Worm (Caenorhabditis elegans) whole organism, L2 larva: ENCODE measurements around the gene F36D3.8.

Source experiments
- F13H6.1 ChIP-seq: sonication (generic microtip); optimal IDR thresholded peaks from 2 replicates; lab custom pipeline; 2016; ENCODE audit warnings: missing genetic modification characterization, missing compliant biosample characterization
- Y55F3AM.14 ChIP-seq: fragments of 200-800 bp; sonication (Bioruptor generic); optimal IDR thresholded peaks from 2 replicates; lab custom pipeline; 2018; ENCODE audit warnings: mild to moderate bottlenecking, missing genetic modification characterization, missing compliant biosample characterization
- ZK546.5 ChIP-seq: sonication (generic microtip); optimal IDR thresholded peaks from 2 replicates; lab custom pipeline; 2017; ENCODE audit warnings: missing biosample characterization, missing genetic modification characterization
- ama-1 ChIP-seq: fragments of 150-350 bp; optimal IDR thresholded peaks from 2 replicates; lab custom pipeline; 2018; ENCODE audit warnings: inconsistent platforms
- ceh-16 ChIP-seq: fragments of 150-350 bp; optimal IDR thresholded peaks from 2 replicates; lab custom pipeline; 2014; ENCODE audit warnings: missing biosample characterization, missing genetic modification characterization
- ceh-82 ChIP-seq: fragments of 150-350 bp; optimal IDR thresholded peaks from 2 replicates; lab custom pipeline; 2014; ENCODE audit warnings: missing biosample characterization, missing genetic modification characterization
- crh-2 ChIP-seq: sonication (generic microtip); optimal IDR thresholded peaks from 2 replicates; lab custom pipeline; 2017; ENCODE audit warnings: missing biosample characterization, missing genetic modification characterization
- elt-1 ChIP-seq: fragments of 150-350 bp; optimal IDR thresholded peaks from 2 replicates; lab custom pipeline; 2014; ENCODE audit warnings: missing biosample characterization, missing genetic modification characterization
- elt-3 ChIP-seq: sonication (generic microtip); optimal IDR thresholded peaks from 2 replicates; lab custom pipeline; 2017; ENCODE audit warnings: missing biosample characterization, missing genetic modification characterization
- fos-1 ChIP-seq: fragments of 150-350 bp; optimal IDR thresholded peaks from 2 replicates; lab custom pipeline; 2014; ENCODE audit warnings: missing biosample characterization, missing genetic modification characterization
- gmeb-1 ChIP-seq: fragments of 150-350 bp; optimal IDR thresholded peaks from 2 replicates; lab custom pipeline; 2014; ENCODE audit warnings: missing biosample characterization, missing genetic modification characterization
- lin-13 ChIP-seq: fragments of 150-350 bp; optimal IDR thresholded peaks from 2 replicates; lab custom pipeline; 2014; ENCODE audit warnings: missing biosample characterization, missing genetic modification reagents, missing genetic modification characterization
- lin-39 ChIP-seq: fragments of 150-350 bp; optimal IDR thresholded peaks from 2 replicates; lab custom pipeline; 2014; ENCODE audit warnings: missing biosample characterization, missing genetic modification reagents, missing genetic modification characterization
- mab-5 ChIP-seq: fragments of 150-350 bp; optimal IDR thresholded peaks from 2 replicates; lab custom pipeline; 2014; ENCODE audit warnings: missing biosample characterization, missing genetic modification characterization
- mbf-1 ChIP-seq: sonication (generic microtip); optimal IDR thresholded peaks from 2 replicates; lab custom pipeline; 2017; ENCODE audit warnings: missing biosample characterization, missing genetic modification characterization
- mdl-1 ChIP-seq, 2 experiments: fragments of 150-350 bp in 1 of 2; sonication (generic microtip) in 1 of 2; optimal IDR thresholded peaks; 2 replicates each; lab custom pipeline; 2017; ENCODE audit warnings: missing biosample characterization in 2 of 2, missing genetic modification characterization in 2 of 2
- nhr-10 ChIP-seq: sonication (generic microtip); optimal IDR thresholded peaks from 2 replicates; lab custom pipeline; 2017; ENCODE audit warnings: missing biosample characterization, missing genetic modification characterization
- nhr-11 ChIP-seq: fragments of 150-350 bp; optimal IDR thresholded peaks from 2 replicates; lab custom pipeline; 2014; ENCODE audit warnings: missing biosample characterization, missing genetic modification characterization
- nhr-12 ChIP-seq: fragments of 150-350 bp; optimal IDR thresholded peaks from 2 replicates; lab custom pipeline; 2014; ENCODE audit warnings: missing biosample characterization, missing genetic modification characterization
- nhr-21 ChIP-seq: fragments of 150-350 bp; optimal IDR thresholded peaks from 2 replicates; lab custom pipeline; 2014; ENCODE audit warnings: missing biosample characterization, missing genetic modification characterization
- nhr-237 ChIP-seq: fragments of 150-350 bp; optimal IDR thresholded peaks from 2 replicates; lab custom pipeline; 2014; ENCODE audit warnings: missing biosample characterization, missing genetic modification characterization
- nhr-25 ChIP-seq: fragments of 150-350 bp; sonication (generic microtip); optimal IDR thresholded peaks from 3 replicates; lab custom pipeline; 2014; ENCODE audit warnings: missing biosample characterization, missing genetic modification characterization
- nhr-6 ChIP-seq: fragments of 150-350 bp; optimal IDR thresholded peaks from 2 replicates; lab custom pipeline; 2014; ENCODE audit warnings: missing biosample characterization, missing genetic modification characterization
- nhr-77 ChIP-seq: fragments of 150-350 bp; optimal IDR thresholded peaks from 2 replicates; lab custom pipeline; 2014; ENCODE audit warnings: missing biosample characterization, missing genetic modification characterization
- peb-1 ChIP-seq: fragments of 150-350 bp; optimal IDR thresholded peaks from 2 replicates; lab custom pipeline; 2014; ENCODE audit warnings: missing biosample characterization, missing genetic modification characterization
- sem-4 ChIP-seq: fragments of 150-350 bp; optimal IDR thresholded peaks from 2 replicates; lab custom pipeline; 2014; ENCODE audit warnings: missing biosample characterization, missing genetic modification reagents, missing genetic modification characterization
- sma-3 ChIP-seq: sonication (generic microtip); optimal IDR thresholded peaks from 2 replicates; lab custom pipeline; 2016; ENCODE audit warnings: missing genetic modification reagents, missing genetic modification characterization, missing compliant biosample characterization
- sma-9 ChIP-seq, 2 experiments: fragments of 150-350 bp in 1 of 2; sonication (generic microtip) in 1 of 2; optimal IDR thresholded peaks; 2 replicates each; lab custom pipeline; 2014 to 2016; ENCODE audit warnings: missing genetic modification characterization in 2 of 2, mild to moderate bottlenecking in 1 of 2, missing biosample characterization in 1 of 2, missing compliant biosample characterization in 1 of 2, missing genetic modification reagents in 1 of 2, moderate library complexity in 1 of 2
- snpc-4 ChIP-seq: fragments of 150-350 bp; optimal IDR thresholded peaks from 2 replicates; lab custom pipeline; 2014; ENCODE audit warnings: missing biosample characterization, missing genetic modification characterization
- unc-39 ChIP-seq: fragments of 150-350 bp; optimal IDR thresholded peaks from 2 replicates; lab custom pipeline; 2014; ENCODE audit warnings: missing biosample characterization, missing genetic modification characterization
- unc-62 ChIP-seq: fragments of 150-350 bp; optimal IDR thresholded peaks from 2 replicates; lab custom pipeline; 2014; ENCODE audit warnings: missing biosample characterization, missing genetic modification reagents, missing genetic modification characterization
- zag-1 ChIP-seq: fragments of 150-350 bp; optimal IDR thresholded peaks from 2 replicates; lab custom pipeline; 2014; ENCODE audit warnings: missing biosample characterization, missing genetic modification characterization
- ztf-1 ChIP-seq: fragments of 200-800 bp; sonication (Bioruptor generic); conservative IDR thresholded peaks from 2 replicates; pipeline ENCODE4 v1.3.6; 2022; ENCODE audit warnings: missing genetic modification characterization, missing compliant biosample characterization
- ztf-11 ChIP-seq: sonication (generic microtip); optimal IDR thresholded peaks from 2 replicates; lab custom pipeline; 2017; ENCODE audit warnings: missing biosample characterization, missing genetic modification characterization
- ztf-4 ChIP-seq: fragments of 150-350 bp; optimal IDR thresholded peaks from 2 replicates; lab custom pipeline; 2014; ENCODE audit warnings: missing biosample characterization, missing genetic modification characterization

Gene F36D3.8

DNA sequence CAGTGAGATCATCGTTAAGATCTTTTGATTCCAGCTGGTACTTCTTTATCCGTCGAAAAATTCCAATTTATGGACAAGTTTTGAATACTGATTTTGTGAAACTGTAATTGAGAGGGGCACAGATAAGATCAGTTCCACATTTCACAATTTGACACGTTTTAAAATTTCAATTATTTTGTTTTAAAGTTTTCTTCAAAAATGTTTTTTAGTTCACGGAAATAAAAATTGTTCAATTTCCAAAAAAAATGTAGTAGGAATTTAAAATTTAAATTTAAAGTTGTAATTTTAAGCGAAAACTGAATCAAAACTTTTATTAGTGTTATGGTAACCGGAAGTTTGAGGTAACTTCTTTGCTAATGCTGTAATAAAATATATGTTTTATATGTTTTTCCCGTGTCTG lies 9.3 kb upstream of the F36D3.8 start, which contains the start of gene F36D3.4:
F36D3.4 (minus strand) TSS at position 101 of the 400 bp plus-strand sequence.
- TF ChIP-seq nhr-6 (tag; lab: Kevin White, UChicago): no peak
- TF ChIP-seq ceh-16: no peak
- no peak for TF ChIP-seq elt-3 (tag; lab: Kevin White, UChicago)
- TF ChIP-seq unc-62 (GFP tag; lab: Kevin White, UChicago): no peak
- TF ChIP-seq ztf-4 (tag; lab: Kevin White, UChicago): no peak
- no peak for TF ChIP-seq nhr-21 (tag; lab: Kevin White, UChicago)
- TF ChIP-seq mbf-1 (tag; lab: Kevin White, UChicago): no peak
- TF ChIP-seq peb-1 (tag; lab: Kevin White, UChicago): no peak
- TF ChIP-seq, all 48 proteins: peak for 0

DNA sequence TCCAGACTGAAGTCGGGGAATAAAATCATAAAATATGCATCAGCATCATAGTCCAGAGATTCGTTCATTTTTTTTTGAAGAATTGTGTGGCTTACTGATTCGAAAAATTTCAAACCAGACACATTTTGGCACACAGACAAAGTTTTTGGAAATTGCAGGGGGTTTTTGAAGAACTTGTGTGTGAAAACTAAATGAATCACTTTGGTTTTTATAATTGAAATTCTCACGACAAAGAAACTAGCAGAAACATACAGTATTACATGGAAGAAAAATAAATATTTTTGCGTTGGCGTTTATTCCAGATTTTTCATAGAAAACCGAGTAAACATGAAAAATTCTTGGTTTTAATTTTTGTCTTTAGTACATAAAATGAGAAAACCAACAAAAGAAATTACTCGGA lies 4.7 kb upstream of the F36D3.8 start, which contains the start of gene srw-34:
srw-34 (minus strand) TSS at position 101 of the 400 bp plus-strand sequence.
- TF ChIP-seq ztf-11 (tag; lab: Kevin White, UChicago): no peak
- TF ChIP-seq ztf-4 (tag; lab: Kevin White, UChicago): no peak
- no peak for TF ChIP-seq nhr-6 (tag; lab: Kevin White, UChicago)
- no peak for TF ChIP-seq peb-1 (tag; lab: Kevin White, UChicago)
- TF ChIP-seq ceh-82 (tag; lab: Kevin White, UChicago): no peak
- TF ChIP-seq fos-1 (tag; lab: Kevin White, UChicago): no peak
- no peak for TF ChIP-seq elt-3 (tag; lab: Kevin White, UChicago)
- TF ChIP-seq zag-1 (tag; lab: Kevin White, UChicago): no peak
- no peak for TF ChIP-seq Y55F3AM.14 (GFP tag; lab: Kevin White, UChicago)
- no peak for TF ChIP-seq nhr-21 (tag; lab: Kevin White, UChicago)
- no peak for TF ChIP-seq nhr-237 (tag; lab: Kevin White, UChicago)
- no peak for TF ChIP-seq ceh-16
- no peak for TF ChIP-seq ZK546.5 (tag; lab: Kevin White, UChicago)
- no peak for TF ChIP-seq lin-13 (GFP tag; lab: Kevin White, UChicago)

DNA sequence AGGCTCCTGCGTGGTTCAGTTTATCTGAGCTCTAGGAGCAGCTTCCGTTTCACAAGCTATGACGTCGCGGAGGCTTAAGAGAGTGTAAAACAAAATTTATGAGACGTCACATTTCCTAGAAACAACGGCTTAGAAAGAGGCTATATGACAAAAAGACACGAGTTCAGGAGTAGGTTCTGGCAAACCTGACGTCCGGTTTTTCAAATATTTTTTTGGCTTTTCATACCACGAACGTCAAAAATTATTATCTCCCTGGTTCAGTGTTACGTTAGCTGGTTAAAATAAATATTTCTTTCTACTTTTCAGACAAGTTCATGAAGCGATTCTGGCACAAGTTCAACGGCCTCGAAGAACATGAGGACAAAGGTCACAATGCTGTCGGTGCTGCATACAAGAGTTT lies 838 bp downstream of the F36D3.8 start, which contains the start of gene F36D3.16:
F36D3.16 (plus strand) TSS at position 301 of the 400 bp plus-strand sequence.
- TF ChIP-seq F13H6.1 (tag; lab: Kevin White, UChicago) (no peak), ztf-11 (tag; lab: Kevin White, UChicago) (no peak), snpc-4 (no peak), gmeb-1 (no peak), unc-62 (GFP tag; lab: Kevin White, UChicago) (no peak), nhr-12 (no peak), zag-1 (tag; lab: Kevin White, UChicago) (no peak), crh-2 (tag; lab: Kevin White, UChicago) (no peak), unc-39 (no peak), nhr-77 (tag; lab: Kevin White, UChicago) (no peak), nhr-237 (tag; lab: Kevin White, UChicago) (no peak), nhr-21 (tag; lab: Kevin White, UChicago) (no peak), ztf-1 (GFP tag; lab: Robert Waterston, UW) (no peak), ztf-4 (tag; lab: Kevin White, UChicago) (no peak), ceh-82 (tag; lab: Kevin White, UChicago) (no peak), sem-4 (tag; lab: Kevin White, UChicago) (no peak), elt-1 (tag; lab: Kevin White, UChicago) (no peak)

DNA sequence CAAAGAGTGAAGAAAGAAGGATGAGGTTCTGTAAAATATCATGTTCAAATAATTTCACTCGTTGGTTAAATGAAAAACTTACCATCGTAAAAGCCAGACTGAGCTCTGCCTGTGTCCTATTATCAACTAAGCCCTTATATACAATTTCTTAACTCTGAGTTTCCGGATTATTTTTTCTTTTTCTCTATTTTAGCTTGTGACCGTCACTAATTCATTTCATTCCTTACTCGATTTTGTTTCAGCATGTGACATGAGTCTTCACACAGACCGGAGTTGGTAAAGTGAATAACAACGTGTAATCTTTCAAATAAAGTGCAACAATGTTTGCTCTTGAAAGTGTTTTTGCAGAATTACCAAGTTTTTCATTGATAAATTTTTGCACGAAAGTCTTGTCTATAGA lies 7.0 kb downstream of the F36D3.8 start, which contains the start of gene cpr-2:
cpr-2 (minus strand) TSS at position 101 of the 400 bp plus-strand sequence.
- TF ChIP-seq nhr-21 (tag; lab: Kevin White, UChicago) (no peak), mdl-1 (tag; optimal IDR thresholded peaks at IDR 0.05; lab: Kevin White, UChicago) (no peak), nhr-25 (tag; lab: Kevin White, UChicago) (no peak), unc-39 (no peak), ztf-4 (tag; lab: Kevin White, UChicago) (no peak), sma-9 (GFP tag; optimal IDR thresholded peaks at IDR 0.05; lab: Kevin White, UChicago) (no peak), sma-9 (tag; optimal IDR thresholded peaks at IDR 0.05; lab: Kevin White, UChicago) (no peak), ama-1 (lab: Kevin White, UChicago) (no peak), elt-1 (tag; lab: Kevin White, UChicago) (no peak), sma-3 (GFP tag; lab: Kevin White, UChicago) (no peak), Y55F3AM.14 (GFP tag; lab: Kevin White, UChicago) (no peak), lin-39 (tag; lab: Kevin White, UChicago) (no peak), nhr-77 (tag; lab: Kevin White, UChicago) (no peak), ztf-1 (GFP tag; lab: Robert Waterston, UW) (no peak), nhr-10 (tag; lab: Kevin White, UChicago) (no peak), ZK546.5 (tag; lab: Kevin White, UChicago) (no peak), peb-1 (tag; lab: Kevin White, UChicago) (no peak), ceh-16 (no peak), nhr-11 (tag; lab: Kevin White, UChicago) (no peak), mab-5 (no peak)
- TF ChIP-seq, all 48 proteins: peak for 0
